Worm (Caenorhabditis elegans) whole organism, early embryonic: ENCODE data around the gene mif-4.

Source experiments
- B0310.2 ChIP-seq: sonication (generic microtip); optimal IDR thresholded peaks from 2 replicates; lab custom pipeline; 2016; ENCODE audit warnings: mild to moderate bottlenecking, missing genetic modification characterization, missing compliant biosample characterization
- F13C5.2 ChIP-seq: sonication (generic microtip); optimal IDR thresholded peaks from 2 replicates; lab custom pipeline; 2017; ENCODE audit warnings: mild to moderate bottlenecking, missing genetic modification characterization, inconsistent platforms, missing compliant biosample characterization
- ama-1 ChIP-seq: fragments of 150-350 bp; optimal IDR thresholded peaks from 2 replicates; lab custom pipeline; 2014
- ceh-13 ChIP-seq: fragments of 200-800 bp; sonication (Bioruptor generic); optimal IDR thresholded peaks from 2 replicates; lab custom pipeline; 2018; ENCODE audit warnings: mild to moderate bottlenecking, missing genetic modification characterization, missing compliant biosample characterization
- ceh-36 ChIP-seq: sonication (generic microtip); optimal IDR thresholded peaks from 2 replicates; lab custom pipeline; 2016; ENCODE audit warnings: missing genetic modification characterization, inconsistent platforms, missing compliant biosample characterization
- flt-1 ChIP-seq: fragments of 200-800 bp; sonication (Bioruptor generic); IDR thresholded peaks from 2 replicates; pipeline ENCODE4 v1.3.6; 2022; ENCODE audit warnings: missing genetic modification characterization, missing compliant biosample characterization
- hmbx-1 ChIP-seq: sonication (generic microtip); optimal IDR thresholded peaks from 2 replicates; lab custom pipeline; 2016; ENCODE audit warnings: mild to moderate bottlenecking, missing genetic modification characterization, missing compliant biosample characterization
- hmg-4 ChIP-seq: fragments of 200-800 bp; sonication (Bioruptor generic); optimal IDR thresholded peaks from 2 replicates; lab custom pipeline; 2018; ENCODE audit warnings: mild to moderate bottlenecking, missing genetic modification characterization, missing compliant biosample characterization
- pes-1 ChIP-seq: fragments of 200-800 bp; sonication (Bioruptor generic); IDR thresholded peaks from 2 replicates; pipeline ENCODE4 v1.3.6; 2022; ENCODE audit warnings: missing genetic modification reagents, missing genetic modification characterization, missing compliant biosample characterization
- scrt-1 ChIP-seq: fragments of 200-800 bp; sonication (Bioruptor generic); IDR thresholded peaks from 2 replicates; pipeline ENCODE4 v1.3.6; 2022; ENCODE audit warnings: missing genetic modification characterization, missing compliant biosample characterization
- tbx-11 ChIP-seq: fragments of 200-800 bp; sonication (Bioruptor generic); IDR thresholded peaks from 2 replicates; pipeline ENCODE4 v1.3.6; 2022; ENCODE audit warnings: missing genetic modification characterization, missing compliant biosample characterization
- tbx-37 ChIP-seq: fragments of 200-800 bp; sonication (Bioruptor generic); conservative IDR thresholded peaks from 2 replicates; pipeline ENCODE4 v1.3.6; 2022; ENCODE audit warnings: missing genetic modification reagents, missing genetic modification characterization, missing compliant biosample characterization

DNA sequence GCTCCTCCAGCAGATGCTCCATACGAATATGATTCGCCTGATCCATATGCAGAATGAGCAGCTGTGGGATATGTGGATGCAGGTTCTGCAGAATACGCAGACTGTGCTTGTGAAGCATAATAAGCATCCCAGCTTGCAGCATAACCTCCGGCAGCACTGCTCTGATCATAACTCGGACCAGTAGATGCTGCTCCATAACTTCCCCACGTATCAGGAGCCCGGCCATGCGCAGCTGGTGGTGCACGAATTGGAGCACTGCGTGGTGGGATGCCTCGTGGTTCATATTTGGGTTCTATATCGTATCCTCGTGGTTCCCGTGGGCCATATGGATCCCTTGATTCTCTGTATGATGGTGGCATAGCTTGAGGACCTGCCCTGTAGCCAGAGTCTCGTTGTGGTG, 37.9 kb upstream of the mif-4 start:
- TF ChIP-seq hmg-4 (no peak), ama-1 (lab: Kevin White, UChicago) (no peak), ceh-13 (GFP tag; lab: Kevin White, UChicago) (no peak), flt-1 (GFP tag; lab: Robert Waterston, UW) (no peak), pes-1 (GFP tag; lab: Robert Waterston, UW) (no peak), hmbx-1 (tag; lab: Kevin White, UChicago) (no peak), scrt-1 (no peak), F13C5.2 (tag; lab: Kevin White, UChicago) (no peak), tbx-11 (no peak), tbx-37 (GFP tag; lab: Robert Waterston, UW) (no peak), B0310.2 (tag; lab: Kevin White, UChicago) (no peak), ceh-36 (tag; lab: Kevin White, UChicago) (no peak)
